Fruit fly (Drosophila melanogaster) whole organism, embryonic: Measurements from ENCODE around the gene CG33687.

Experiments used
- Abd-B ChIP-seq: fragments of 200-800 bp; sonication (Bioruptor generic); optimal IDR thresholded peaks from 2 replicates; lab custom pipeline; 2018; ENCODE audit warnings: missing biosample characterization, mild to moderate bottlenecking, missing genetic modification characterization, moderate library complexity
- Adf1 ChIP-seq: fragments of 200-800 bp; sonication (Bioruptor generic); IDR thresholded peaks from 2 replicates; pipeline ENCODE4 v1.3.6; 2022; ENCODE audit warnings: missing biosample characterization, missing genetic modification characterization
- CG10959 ChIP-seq: fragments of 200-800 bp; sonication (Bioruptor generic); IDR thresholded peaks from 2 replicates; pipeline ENCODE4 v1.3.6; 2022; ENCODE audit warnings: missing biosample characterization, missing genetic modification characterization
- CG13296 ChIP-seq: fragments of 200-800 bp; sonication (Bioruptor generic); optimal IDR thresholded peaks from 3 replicates; lab custom pipeline; 2018; ENCODE audit warnings: missing biosample characterization, mild to moderate bottlenecking, missing genetic modification characterization
- CG14860 ChIP-seq: fragments of 200-800 bp; sonication (Bioruptor generic); IDR thresholded peaks from 3 replicates; pipeline ENCODE4 v1.3.6; 2022; ENCODE audit warnings: missing biosample characterization, missing genetic modification characterization; ENCODE audit not compliant: partially characterized antibody
- CG14965 ChIP-seq: fragments of 200-800 bp; sonication (Bioruptor generic); optimal IDR thresholded peaks from 2 replicates; lab custom pipeline; 2016; ENCODE audit warnings: missing biosample characterization, missing genetic modification characterization, borderline replicate concordance
- CG15269 ChIP-seq: fragments of 200-800 bp; sonication (Bioruptor generic); optimal IDR thresholded peaks from 2 replicates; lab custom pipeline; 2018; ENCODE audit warnings: missing biosample characterization, mild to moderate bottlenecking, missing genetic modification characterization, moderate library complexity
- CG17328 ChIP-seq: fragments of 200-800 bp; sonication (Bioruptor generic); IDR thresholded peaks from 2 replicates; pipeline ENCODE4 v1.3.6; 2022; ENCODE audit warnings: missing biosample characterization, missing genetic modification characterization
- CG17912 ChIP-seq: fragments of 200-800 bp; sonication (Bioruptor generic); optimal IDR thresholded peaks from 2 replicates; lab custom pipeline; 2018; ENCODE audit warnings: missing biosample characterization, mild to moderate bottlenecking, missing genetic modification characterization
- CG1792 ChIP-seq: fragments of 200-800 bp; sonication (Bioruptor generic); optimal IDR thresholded peaks from 2 replicates; lab custom pipeline; 2016; ENCODE audit warnings: missing biosample characterization, missing genetic modification characterization
- CG1832 ChIP-seq: fragments of 200-800 bp; sonication (Bioruptor generic); optimal IDR thresholded peaks from 2 replicates; lab custom pipeline; 2017; ENCODE audit warnings: missing biosample characterization, mild to moderate bottlenecking, missing genetic modification characterization, inconsistent platforms
- CG2889 ChIP-seq: fragments of 200-800 bp; sonication (Bioruptor generic); IDR thresholded peaks from 3 replicates; pipeline ENCODE4 v1.3.6; 2022; ENCODE audit warnings: missing biosample characterization, missing genetic modification characterization
- CG34376 ChIP-seq: fragments of 200-800 bp; sonication (Bioruptor generic); optimal IDR thresholded peaks from 2 replicates; lab custom pipeline; 2018; ENCODE audit warnings: missing biosample characterization, mild to moderate bottlenecking, missing genetic modification characterization
- CG34422 ChIP-seq: fragments of 200-800 bp; sonication (Bioruptor generic); IDR thresholded peaks from 3 replicates; pipeline ENCODE4 v1.3.6; 2022; ENCODE audit warnings: missing biosample characterization, missing genetic modification characterization
- CG5245 ChIP-seq: fragments of 200-800 bp; sonication (Bioruptor generic); optimal IDR thresholded peaks from 3 replicates; lab custom pipeline; 2016; ENCODE audit warnings: missing biosample characterization, missing genetic modification characterization
- CG6854 ChIP-seq: fragments of 200-800 bp; sonication (Bioruptor generic); optimal IDR thresholded peaks from 3 replicates; lab custom pipeline; 2017; ENCODE audit warnings: missing biosample characterization, mild to moderate bottlenecking, missing genetic modification characterization
- CG7839 ChIP-seq: fragments of 200-800 bp; sonication (Bioruptor generic); optimal IDR thresholded peaks from 3 replicates; lab custom pipeline; 2018; ENCODE audit warnings: missing biosample characterization, mild to moderate bottlenecking, missing genetic modification characterization, moderate library complexity
- CG8924 ChIP-seq: fragments of 200-800 bp; optimal IDR thresholded peaks from 3 replicates; lab custom pipeline; 2019; ENCODE audit warnings: missing biosample characterization, mild to moderate bottlenecking, missing genetic modification characterization, moderate library complexity
- D ChIP-seq, 2 experiments: fragments of 200-800 bp in 1 of 2; fragments of >200 bp in 1 of 2; sonication (Bioruptor generic) in 1 of 2; optimal IDR thresholded peaks; 2 replicates in 1 of 2; 3 replicates in 1 of 2; lab custom pipeline; 2017; ENCODE audit warnings: mild to moderate bottlenecking in 1 of 2, missing biosample characterization in 1 of 2, missing genetic modification characterization in 1 of 2, missing genetic modification reagents in 1 of 2
- Dref ChIP-seq: fragments of 200-800 bp; sonication (Bioruptor generic); IDR thresholded peaks from 2 replicates; pipeline ENCODE4 v1.3.6; 2022; ENCODE audit warnings: missing biosample characterization, missing genetic modification characterization
- E2f1 ChIP-seq: fragments of 200-800 bp; sonication (Bioruptor generic); IDR thresholded peaks from 2 replicates; pipeline ENCODE4 v1.3.6; 2022; ENCODE audit warnings: missing biosample characterization, missing genetic modification characterization
- Fer1 ChIP-seq: fragments of 200-800 bp; sonication (Bioruptor generic); optimal IDR thresholded peaks from 2 replicates; lab custom pipeline; 2017; ENCODE audit warnings: missing biosample characterization, mild to moderate bottlenecking, missing genetic modification characterization
- H2.0 ChIP-seq: fragments of 200-800 bp; sonication (Bioruptor generic); IDR thresholded peaks from 2 replicates; pipeline ENCODE4 v1.3.6; 2022; ENCODE audit warnings: missing biosample characterization, missing genetic modification characterization
- Hr78 ChIP-seq, 2 experiments: fragments of 200-800 bp in 1 of 2; fragments of >200 bp in 1 of 2; sonication (Bioruptor generic) in 1 of 2; optimal IDR thresholded peaks; 2 replicates each; lab custom pipeline; 2017 to 2019; ENCODE audit warnings: missing biosample characterization in 2 of 2, missing genetic modification characterization in 2 of 2, mild to moderate bottlenecking in 1 of 2, moderate library complexity in 1 of 2
- NK7.1 ChIP-seq: fragments of 200-800 bp; sonication (Bioruptor generic); optimal IDR thresholded peaks from 3 replicates; lab custom pipeline; 2016; ENCODE audit warnings: missing biosample characterization, missing genetic modification characterization
- NfI ChIP-seq: fragments of 200-800 bp; sonication (Bioruptor generic); optimal IDR thresholded peaks from 3 replicates; lab custom pipeline; 2018; ENCODE audit warnings: missing biosample characterization, mild to moderate bottlenecking, missing genetic modification characterization, moderate library complexity
- Sox100B ChIP-seq: fragments of 200-800 bp; sonication (Bioruptor generic); optimal IDR thresholded peaks from 3 replicates; lab custom pipeline; 2018; ENCODE audit warnings: missing biosample characterization, mild to moderate bottlenecking, missing genetic modification characterization
- Taf1 ChIP-seq: fragments of 200-800 bp; sonication (Bioruptor generic); IDR thresholded peaks from 2 replicates; pipeline ENCODE4 v1.3.6; 2022; ENCODE audit warnings: missing biosample characterization, missing genetic modification characterization
- Vsx1 ChIP-seq: fragments of 200-800 bp; sonication (Bioruptor generic); optimal IDR thresholded peaks from 2 replicates; lab custom pipeline; 2017; ENCODE audit warnings: missing biosample characterization, mild to moderate bottlenecking, missing genetic modification characterization, missing genetic modification reagents
- Xbp1 ChIP-seq: fragments of 200-800 bp; sonication (Bioruptor generic); optimal IDR thresholded peaks from 3 replicates; lab custom pipeline; 2016; ENCODE audit warnings: missing biosample characterization, mild to moderate bottlenecking, missing genetic modification characterization
- ac ChIP-seq: fragments of 200-800 bp; sonication (Bioruptor generic); optimal IDR thresholded peaks from 3 replicates; lab custom pipeline; 2017; ENCODE audit warnings: missing biosample characterization, mild to moderate bottlenecking, missing genetic modification characterization
- bowl ChIP-seq: fragments of 200-800 bp; sonication (Bioruptor generic); IDR thresholded peaks from 2 replicates; pipeline ENCODE4 v1.3.6; 2022; ENCODE audit warnings: missing biosample characterization, missing genetic modification characterization
- cato ChIP-seq: fragments of 200-800 bp; sonication (Bioruptor generic); optimal IDR thresholded peaks from 2 replicates; lab custom pipeline; 2016; ENCODE audit warnings: missing biosample characterization, missing genetic modification characterization, borderline replicate concordance
- eve ChIP-seq, 2 experiments: fragments of >200 bp; optimal IDR thresholded peaks; 2 replicates each; lab custom pipeline; 2017; ENCODE audit warnings: missing biosample characterization in 2 of 2, missing genetic modification characterization in 2 of 2
- fru ChIP-seq: fragments of >200 bp; optimal IDR thresholded peaks from 2 replicates; lab custom pipeline; 2017
- grau ChIP-seq: fragments of 200-800 bp; optimal IDR thresholded peaks from 3 replicates; lab custom pipeline; 2019; ENCODE audit warnings: missing biosample characterization, mild to moderate bottlenecking, missing genetic modification characterization, moderate library complexity
- gt ChIP-seq: fragments of 200-800 bp; sonication (Bioruptor generic); IDR thresholded peaks from 2 replicates; pipeline ENCODE4 v1.3.6; 2022; ENCODE audit warnings: missing biosample characterization, missing genetic modification characterization
- insv ChIP-seq, 2 experiments: fragments of 200-800 bp; sonication (Bioruptor generic); optimal IDR thresholded peaks; 3 replicates each; lab custom pipeline; 2016 to 2018; ENCODE audit warnings: missing biosample characterization in 2 of 2, missing genetic modification characterization in 2 of 2
- kah ChIP-seq: fragments of 200-800 bp; sonication (Bioruptor generic); optimal IDR thresholded peaks from 2 replicates; lab custom pipeline; 2018; ENCODE audit warnings: missing biosample characterization, mild to moderate bottlenecking, missing genetic modification characterization
- lmd ChIP-seq: fragments of 200-800 bp; sonication (Bioruptor generic); IDR thresholded peaks from 2 replicates; pipeline ENCODE4 v1.3.6; 2022; ENCODE audit warnings: missing biosample characterization, missing genetic modification characterization
- pho ChIP-seq: fragments of 200-800 bp; sonication (Bioruptor generic); optimal IDR thresholded peaks from 2 replicates; lab custom pipeline; 2016; ENCODE audit warnings: missing biosample characterization, missing genetic modification characterization
- psq ChIP-seq: fragments of 200-800 bp; sonication (Bioruptor generic); optimal IDR thresholded peaks from 2 replicates; lab custom pipeline; 2017; ENCODE audit warnings: missing biosample characterization, missing genetic modification characterization
- sc ChIP-seq, 3 experiments: fragments of >200 bp in 2 of 3; fragments of 200-800 bp in 1 of 3; sonication (Bioruptor generic) in 1 of 3; optimal IDR thresholded peaks; 2 replicates in 2 of 3; 3 replicates in 1 of 3; lab custom pipeline; 2017; ENCODE audit warnings: mild to moderate bottlenecking in 1 of 3, missing biosample characterization in 1 of 3, missing genetic modification characterization in 1 of 3, missing genetic modification reagents in 1 of 3
- sisA ChIP-seq: fragments of 200-800 bp; sonication (Bioruptor generic); IDR thresholded peaks from 2 replicates; pipeline ENCODE4 v1.3.6; 2022; ENCODE audit warnings: missing biosample characterization, missing genetic modification characterization
- slou ChIP-seq: fragments of 200-800 bp; sonication (Bioruptor generic); optimal IDR thresholded peaks from 3 replicates; lab custom pipeline; 2016; ENCODE audit warnings: missing biosample characterization, missing genetic modification characterization
- sr ChIP-seq: fragments of 200-800 bp; sonication (Bioruptor generic); IDR thresholded peaks from 3 replicates; pipeline ENCODE4 v1.3.6; 2022; ENCODE audit warnings: missing biosample characterization, missing genetic modification characterization
- stwl ChIP-seq: fragments of 200-800 bp; sonication (Bioruptor generic); optimal IDR thresholded peaks from 3 replicates; lab custom pipeline; 2018; ENCODE audit warnings: missing biosample characterization, mild to moderate bottlenecking, missing genetic modification characterization, moderate library complexity
- wek ChIP-seq: fragments of 200-800 bp; sonication (Bioruptor generic); optimal IDR thresholded peaks from 3 replicates; lab custom pipeline; 2018; ENCODE audit warnings: missing biosample characterization, mild to moderate bottlenecking, missing genetic modification characterization, moderate library complexity
- z ChIP-seq: fragments of 200-800 bp; sonication (Bioruptor generic); IDR thresholded peaks from 3 replicates; pipeline ENCODE4 v1.3.6; 2022; ENCODE audit warnings: missing biosample characterization, missing genetic modification characterization

CG33687 gene

dm6 chr3L:16228659-16229205 lies 31.1 kb downstream of the CG33687 start, which contains the start of gene Tmx3 (continued):
- TF ChIP-seq CG6854 (GFP tag; lab: Kevin White, UChicago) (peak; percentile 11), Taf1 (GFP tag; lab: Robert Waterston, UW) (peak; percentile 79), ac (GFP tag; lab: Kevin White, UChicago) (no peak), CG14860 (GFP tag; lab: Robert Waterston, UW) (no peak), H2.0 (peak; percentile 94), fru (lab: Kevin White, UChicago) (no peak), E2f1 (peak; percentile 92), Dref (no peak), CG14965 (GFP tag; lab: Kevin White, UChicago) (no peak), CG5245 (GFP tag; lab: Kevin White, UChicago) (peak; percentile 57), bowl (GFP tag; lab: Robert Waterston, UW) (peak; percentile 58; the same call in 1 of the 2 replicates), lmd (GFP tag; lab: Robert Waterston, UW) (peak; percentile 93), sr (peak; percentile 32; the same call in 1 of the 3 replicates), psq (GFP tag; lab: Kevin White, UChicago) (peak; percentile 58), CG13296 (GFP tag; lab: Kevin White, UChicago) (peak; percentile 34), sc (optimal IDR thresholded peaks at IDR 0.05; lab: Kevin White, UChicago) (no peak), sc (GFP tag; optimal IDR thresholded peaks at IDR 0.05; lab: Kevin White, UChicago) (peak; percentile 74), Abd-B (GFP tag; lab: Kevin White, UChicago) (peak; percentile 90), CG17328 (GFP tag; lab: Robert Waterston, UW) (peak; percentile 89), CG17912 (GFP tag; lab: Kevin White, UChicago) (no peak), kah (peak; percentile 66), CG1792 (GFP tag; lab: Kevin White, UChicago) (peak; percentile 12), CG10959 (peak; percentile 99), Sox100B (GFP tag; lab: Kevin White, UChicago) (peak; percentile 75), stwl (tag; lab: Kevin White, UChicago) (peak; percentile 81), grau (peak; percentile 91), CG1832 (GFP tag; lab: Kevin White, UChicago) (no peak), wek (GFP tag; lab: Kevin White, UChicago) (no peak), CG7839 (peak; percentile 92), insv (GFP tag; optimal IDR thresholded peaks at IDR 0.05; lab: Kevin White, UChicago) (peak in 1 of 2 experiments; percentile 58), cato (GFP tag; lab: Kevin White, UChicago) (peak; percentile 73), Xbp1 (GFP tag; lab: Kevin White, UChicago) (peak; percentile 93), z (GFP tag; lab: Robert Waterston, UW) (no peak), slou (peak; percentile 67), Fer1 (no peak), pho (GFP tag; lab: Kevin White, UChicago) (peak; percentile 71), eve (GFP tag; optimal IDR thresholded peaks at IDR 0.05; lab: Kevin White, UChicago) (no peak), CG15269 (tag; lab: Kevin White, UChicago) (peak; percentile 90), NfI (GFP tag; lab: Kevin White, UChicago) (peak; percentile 86), CG34376 (GFP tag; lab: Kevin White, UChicago) (no peak), Hr78 (GFP tag; optimal IDR thresholded peaks at IDR 0.05; lab: Kevin White, UChicago) (no peak), CG2889 (peak; percentile 77), CG8924 (tag; lab: Kevin White, UChicago) (peak; percentile 89), D (optimal IDR thresholded peaks at IDR 0.05; lab: Kevin White, UChicago) (no peak), D (GFP tag; optimal IDR thresholded peaks at IDR 0.05; lab: Kevin White, UChicago) (peak; percentile 68), Adf1 (peak; percentile 62), Vsx1 (GFP tag; lab: Kevin White, UChicago) (no peak), NK7.1 (GFP tag; lab: Kevin White, UChicago) (no peak), CG34422 (GFP tag; lab: Robert Waterston, UW) (peak; percentile 96), sisA (GFP tag; lab: Robert Waterston, UW) (peak; percentile 90), gt (peak; percentile 80)
